Fruit fly (Drosophila melanogaster): ENCODE data around the gene comt.
A peak's percentile ranks its signal among the peaks of the same experiment; 100 is the strongest.

The comt gene

DNA sequence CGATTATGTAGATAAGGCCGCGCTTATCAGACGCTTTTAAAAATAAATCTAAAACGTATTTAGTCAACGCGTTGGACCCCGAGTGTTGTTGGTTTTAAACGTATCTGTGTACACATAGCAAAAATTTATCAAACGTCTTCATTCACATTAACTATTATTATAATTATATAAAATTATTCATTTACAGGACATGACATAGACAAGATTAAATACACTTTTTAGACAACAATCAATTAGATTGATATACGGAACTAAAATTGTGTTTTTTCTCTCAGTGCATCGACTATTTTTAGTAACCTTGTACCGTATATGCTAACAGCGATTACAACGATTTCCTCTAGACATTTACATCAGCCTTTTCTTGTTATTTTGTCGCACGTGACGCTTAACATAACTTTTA is 17.9 kb downstream of the comt start (continued):
- TF ChIP-seq cyc (GFP tag; optimal IDR thresholded peaks at IDR 0.05): no peak
- TF ChIP-seq pdm3 (GFP tag; optimal IDR thresholded peaks at IDR 0.05): peak; percentile 10
- no peak for TF ChIP-seq CG9139 (GFP tag; optimal IDR thresholded peaks at IDR 0.05)
- TF ChIP-seq salr (GFP tag; optimal IDR thresholded peaks at IDR 0.05): peak in 1 of 2 experiments; percentile 22
- peak; percentile 40 for TF ChIP-seq CG6792 (GFP tag; optimal IDR thresholded peaks at IDR 0.05)
- TF ChIP-seq Lpt (GFP tag; optimal IDR thresholded peaks at IDR 0.05): peak; percentile 22
- TF ChIP-seq esn (GFP tag; optimal IDR thresholded peaks at IDR 0.05): peak; percentile 29
- no peak for TF ChIP-seq Sox102F (GFP tag; optimal IDR thresholded peaks at IDR 0.05)
- peak; percentile 28 for TF ChIP-seq CG8632 (GFP tag; optimal IDR thresholded peaks at IDR 0.05)
- peak; percentile 40 for TF ChIP-seq CG10669 (GFP tag; optimal IDR thresholded peaks at IDR 0.05)
- TF ChIP-seq CG8319 (GFP tag; optimal IDR thresholded peaks at IDR 0.05): peak; percentile 4

DNA sequence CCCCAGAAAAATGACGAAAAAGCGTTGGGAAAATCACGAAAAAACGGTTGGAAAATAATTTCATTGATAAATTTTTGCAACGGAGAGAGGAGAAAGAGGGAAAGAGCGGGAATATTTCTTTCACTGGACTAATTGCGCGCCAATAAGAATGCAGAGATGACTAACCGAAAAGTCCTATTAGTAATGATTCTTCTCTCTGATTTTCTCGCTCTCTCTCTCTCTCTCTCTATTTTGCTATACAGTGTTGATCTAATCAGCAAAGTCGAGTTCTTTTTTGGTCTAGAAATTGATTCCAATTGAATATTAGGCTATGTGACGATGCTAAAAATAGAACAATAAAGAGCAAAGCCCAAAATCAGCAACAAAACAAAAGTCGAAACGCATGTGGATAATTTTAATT is 18.3 kb downstream of the comt start:
- TF ChIP-seq Eip78C (GFP tag): peak; percentile 8
- TF ChIP-seq CG8119 (GFP tag; IDR thresholded peaks at IDR 0.05): no peak
- no peak for TF ChIP-seq CG4318 (GFP tag; optimal IDR thresholded peaks at IDR 0.05)
- no peak for TF ChIP-seq svp (GFP tag)
- no peak for TF ChIP-seq CG16779 (tag; optimal IDR thresholded peaks at IDR 0.05)

DNA sequence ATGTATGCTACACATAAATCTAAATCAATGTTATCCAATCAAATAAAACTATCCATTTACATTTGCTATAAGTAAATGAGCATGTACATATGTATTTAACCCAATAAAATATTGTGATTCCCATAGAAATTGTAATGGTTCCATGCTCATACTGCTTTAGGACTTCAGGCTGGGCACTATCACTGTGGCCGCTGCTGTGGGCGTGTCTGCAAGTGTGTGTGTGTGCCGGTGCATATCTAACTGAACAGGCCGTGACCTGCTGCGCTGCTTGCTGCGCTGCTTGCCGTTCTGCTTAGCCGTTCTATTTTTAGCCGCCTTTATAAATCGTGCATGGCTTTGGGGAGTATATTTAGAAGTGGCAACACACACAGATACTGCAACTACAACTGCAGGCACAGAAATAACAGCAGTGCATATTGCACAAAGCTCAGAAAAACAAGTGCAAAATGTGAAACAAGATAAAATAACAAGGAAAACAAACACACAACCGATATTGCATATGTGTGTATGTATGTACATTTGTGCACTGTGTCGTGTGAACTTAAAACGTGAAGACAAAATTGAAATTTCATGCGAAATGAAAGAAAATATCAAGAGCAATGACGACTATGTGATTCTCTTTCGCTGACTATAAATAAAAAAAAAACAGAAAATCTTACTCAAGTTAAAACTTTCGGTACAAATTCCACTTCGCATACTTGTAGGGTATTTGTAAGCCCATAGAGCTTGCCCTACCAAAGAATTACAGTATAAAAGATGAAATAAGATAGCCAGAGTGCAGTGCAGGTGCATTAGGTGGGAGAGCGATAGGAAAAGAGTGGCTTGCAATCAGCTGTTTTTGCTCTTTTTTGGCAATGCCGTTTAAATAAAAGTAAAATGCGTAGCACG is 19.0 kb downstream of the comt start:
- TF ChIP-seq CG6276 (GFP tag; optimal IDR thresholded peaks at IDR 0.05): peak; percentile 48
- TF ChIP-seq Hr39 (GFP tag; optimal IDR thresholded peaks at IDR 0.05): peak; percentile 54
- peak; percentile 23 for TF ChIP-seq Ets21C (GFP tag; optimal IDR thresholded peaks at IDR 0.05)
- no peak for TF ChIP-seq CG3032 (tag; optimal IDR thresholded peaks at IDR 0.05)
- TF ChIP-seq topi (GFP tag; optimal IDR thresholded peaks at IDR 0.05): peak; percentile 76
- peak; percentile 44 for TF ChIP-seq CG8319 (GFP tag; optimal IDR thresholded peaks at IDR 0.05)
- TF ChIP-seq CG4318 (GFP tag; optimal IDR thresholded peaks at IDR 0.05): peak; percentile 5
- peak; percentile 90 for TF ChIP-seq Eip78C (GFP tag)
- no peak for TF ChIP-seq Lpt (GFP tag; optimal IDR thresholded peaks at IDR 0.05)
- TF ChIP-seq CG6808 (GFP tag; optimal IDR thresholded peaks at IDR 0.05): peak; percentile 38
- peak; percentile 56 for TF ChIP-seq lz (GFP tag; optimal IDR thresholded peaks at IDR 0.05)
- TF ChIP-seq fd59A (GFP tag; optimal IDR thresholded peaks at IDR 0.05): peak; percentile 10
- peak; percentile 3 for TF ChIP-seq CG9139 (GFP tag; optimal IDR thresholded peaks at IDR 0.05)
- TF ChIP-seq salr (GFP tag; optimal IDR thresholded peaks at IDR 0.05): peak in 1 of 2 experiments; percentile 21
- TF ChIP-seq CG31627 (GFP tag; optimal IDR thresholded peaks at IDR 0.05): peak; percentile 45
- TF ChIP-seq Hr38 (GFP tag; optimal IDR thresholded peaks at IDR 0.05): no peak
- TF ChIP-seq Smox (GFP tag; optimal IDR thresholded peaks at IDR 0.05): peak; percentile 55
- TF ChIP-seq CG11294 (GFP tag; IDR thresholded peaks at IDR 0.05): peak; percentile 20; the same call in 1 of the 2 replicates
- no peak for TF ChIP-seq fkh (GFP tag; optimal IDR thresholded peaks at IDR 0.05)
- TF ChIP-seq OdsH (GFP tag; optimal IDR thresholded peaks at IDR 0.05): peak; percentile 34
- TF ChIP-seq Ets96B (tag; optimal IDR thresholded peaks at IDR 0.05): no peak
- TF ChIP-seq CG1621 (tag; optimal IDR thresholded peaks at IDR 0.05): peak; percentile 9
- TF ChIP-seq CG11762 (GFP tag; optimal IDR thresholded peaks at IDR 0.05; ENCODE audit: insufficient read depth): peak; percentile 6
- TF ChIP-seq fd85E (GFP tag; optimal IDR thresholded peaks at IDR 0.05): no peak
- peak; percentile 29 for TF ChIP-seq dsx (GFP tag; optimal IDR thresholded peaks at IDR 0.05; ENCODE audit: poor library complexity, severe bottlenecking)
- TF ChIP-seq CG10631 (GFP tag; optimal IDR thresholded peaks at IDR 0.05): peak; percentile 51
- TF ChIP-seq acj6 (GFP tag; optimal IDR thresholded peaks at IDR 0.05): peak; percentile 42
- TF ChIP-seq pdm3 (GFP tag; optimal IDR thresholded peaks at IDR 0.05): peak; percentile 28
- peak; percentile 74 for TF ChIP-seq cyc (GFP tag; optimal IDR thresholded peaks at IDR 0.05)
- TF ChIP-seq Sox15 (GFP tag; optimal IDR thresholded peaks at IDR 0.05): peak; percentile 38
- peak; percentile 27 for TF ChIP-seq Eip93F (GFP tag; optimal IDR thresholded peaks at IDR 0.05)
- no peak for TF ChIP-seq CG7368 (GFP tag; optimal IDR thresholded peaks at IDR 0.05)
- TF ChIP-seq esn (GFP tag; optimal IDR thresholded peaks at IDR 0.05): peak; percentile 49
- TF ChIP-seq achi (GFP tag; optimal IDR thresholded peaks at IDR 0.05): peak; percentile 5
- TF ChIP-seq CG10669 (GFP tag; optimal IDR thresholded peaks at IDR 0.05): peak; percentile 54
- TF ChIP-seq Eip75B (GFP tag; optimal IDR thresholded peaks at IDR 0.05): peak; percentile 9
- peak; percentile 52 for TF ChIP-seq CG11902 (GFP tag; optimal IDR thresholded peaks at IDR 0.05)
- TF ChIP-seq CG6792 (GFP tag; optimal IDR thresholded peaks at IDR 0.05): peak; percentile 23
- TF ChIP-seq Hr4 (GFP tag; optimal IDR thresholded peaks at IDR 0.05): peak; percentile 41
